Fruit fly (Drosophila melanogaster) whole organism, embryonic: ENCODE measurements around the gene CG43218.
A peak's percentile ranks its signal among the peaks of the same experiment; 100 is the strongest.

Experiments used
- B-H2 ChIP-seq: fragments of 200-800 bp; sonication (Bioruptor generic); optimal IDR thresholded peaks from 2 replicates; lab custom pipeline; 2018; ENCODE audit warnings: missing biosample characterization, mild to moderate bottlenecking, missing genetic modification characterization
- CG10147 ChIP-seq: fragments of 200-800 bp; sonication (Bioruptor generic); optimal IDR thresholded peaks from 2 replicates; lab custom pipeline; 2019; ENCODE audit warnings: missing biosample characterization, mild to moderate bottlenecking, missing genetic modification characterization, moderate library complexity
- CG1024 ChIP-seq: fragments of 200-800 bp; sonication (Bioruptor generic); IDR thresholded peaks from 2 replicates; pipeline ENCODE4 v1.3.6; 2022; ENCODE audit warnings: missing biosample characterization, missing genetic modification characterization
- CG10431 ChIP-seq: fragments of 200-800 bp; sonication (Bioruptor generic); optimal IDR thresholded peaks from 3 replicates; lab custom pipeline; 2018; ENCODE audit warnings: missing biosample characterization, mild to moderate bottlenecking, missing genetic modification characterization
- CG10462 ChIP-seq: fragments of 200-800 bp; sonication (Bioruptor generic); optimal IDR thresholded peaks from 2 replicates; lab custom pipeline; 2016; ENCODE audit warnings: missing biosample characterization, missing genetic modification characterization
- CG12219 ChIP-seq: fragments of 200-800 bp; sonication (Bioruptor generic); optimal IDR thresholded peaks from 3 replicates; lab custom pipeline; 2018; ENCODE audit warnings: missing biosample characterization, mild to moderate bottlenecking, missing genetic modification characterization
- CG14710 ChIP-seq: fragments of 200-800 bp; sonication (Bioruptor generic); optimal IDR thresholded peaks from 3 replicates; lab custom pipeline; 2019; ENCODE audit warnings: missing biosample characterization, mild to moderate bottlenecking, missing genetic modification characterization, moderate library complexity
- CG15011 ChIP-seq: fragments of 200-800 bp; sonication (Bioruptor generic); optimal IDR thresholded peaks from 3 replicates; lab custom pipeline; 2018; ENCODE audit warnings: missing biosample characterization, mild to moderate bottlenecking, missing genetic modification characterization
- CG16779 ChIP-seq: fragments of 200-800 bp; sonication (Bioruptor generic); IDR thresholded peaks from 2 replicates; pipeline ENCODE4 v1.3.6; 2022; ENCODE audit warnings: missing biosample characterization, missing genetic modification characterization
- CG17186 ChIP-seq: fragments of 200-800 bp; sonication (Bioruptor generic); optimal IDR thresholded peaks from 3 replicates; lab custom pipeline; 2017; ENCODE audit warnings: missing biosample characterization, missing genetic modification reagents, missing genetic modification characterization
- CG18476 ChIP-seq: fragments of 200-800 bp; sonication (Bioruptor generic); optimal IDR thresholded peaks from 2 replicates; lab custom pipeline; 2016; ENCODE audit warnings: missing biosample characterization, mild to moderate bottlenecking, missing genetic modification characterization
- CG2199 ChIP-seq: fragments of 200-800 bp; sonication (Bioruptor generic); IDR thresholded peaks from 3 replicates; pipeline ENCODE4 v1.3.6; 2022; ENCODE audit warnings: missing biosample characterization, missing genetic modification characterization
- CG30403 ChIP-seq: fragments of 200-800 bp; sonication (Bioruptor generic); optimal IDR thresholded peaks from 3 replicates; lab custom pipeline; 2016; ENCODE audit warnings: missing biosample characterization, missing genetic modification characterization
- CG31441 ChIP-seq: fragments of 200-800 bp; sonication (Bioruptor generic); IDR thresholded peaks from 2 replicates; pipeline ENCODE4 v1.3.6; 2022; ENCODE audit warnings: missing biosample characterization, missing genetic modification characterization
- CG34422 ChIP-seq: fragments of 200-800 bp; sonication (Bioruptor generic); IDR thresholded peaks from 3 replicates; pipeline ENCODE4 v1.3.6; 2022; ENCODE audit warnings: missing biosample characterization, missing genetic modification characterization
- CG4820 ChIP-seq: fragments of 200-800 bp; sonication (Bioruptor generic); optimal IDR thresholded peaks from 3 replicates; lab custom pipeline; 2016; ENCODE audit warnings: missing biosample characterization, missing genetic modification characterization
- CG5953 ChIP-seq: fragments of 200-800 bp; sonication (Bioruptor generic); IDR thresholded peaks from 2 replicates; pipeline ENCODE4 v1.3.6; 2022; ENCODE audit warnings: missing biosample characterization, missing genetic modification characterization
- CG8359 ChIP-seq: fragments of 200-800 bp; sonication (Bioruptor generic); optimal IDR thresholded peaks from 2 replicates; lab custom pipeline; 2017; ENCODE audit warnings: missing biosample characterization, mild to moderate bottlenecking, missing genetic modification characterization, borderline replicate concordance
- CG8944 ChIP-seq: fragments of 200-800 bp; sonication (Bioruptor generic); optimal IDR thresholded peaks from 3 replicates; lab custom pipeline; 2016; ENCODE audit warnings: missing biosample characterization, missing genetic modification characterization
- CG9437 ChIP-seq: fragments of 200-800 bp; sonication (Bioruptor generic); optimal IDR thresholded peaks from 2 replicates; lab custom pipeline; 2018; ENCODE audit warnings: missing biosample characterization, mild to moderate bottlenecking, missing genetic modification characterization
- CG9727 ChIP-seq: fragments of 200-800 bp; sonication (Bioruptor generic); optimal IDR thresholded peaks from 3 replicates; lab custom pipeline; 2017; ENCODE audit warnings: missing biosample characterization, mild to moderate bottlenecking, missing genetic modification characterization
- Dfd ChIP-seq, 2 experiments: fragments of >200 bp; optimal IDR thresholded peaks; 2 replicates each; lab custom pipeline; 2017; ENCODE audit warnings: missing biosample characterization in 2 of 2, missing genetic modification characterization in 2 of 2
- H2.0 ChIP-seq: fragments of 200-800 bp; sonication (Bioruptor generic); IDR thresholded peaks from 2 replicates; pipeline ENCODE4 v1.3.6; 2022; ENCODE audit warnings: missing biosample characterization, missing genetic modification characterization
- MBD-R2 ChIP-seq: fragments of 200-800 bp; sonication (Bioruptor generic); IDR thresholded peaks from 2 replicates; pipeline ENCODE4 v1.3.6; 2022; ENCODE audit warnings: missing biosample characterization, missing genetic modification characterization
- Med ChIP-seq: fragments of 200-800 bp; sonication (Bioruptor generic); peaks from one replicate; lab custom pipeline; 2016; ENCODE audit warnings: missing biosample characterization, missing genetic modification characterization, mild to moderate bottlenecking, inconsistent platforms, moderate library complexity
- NfI ChIP-seq: fragments of 200-800 bp; sonication (Bioruptor generic); optimal IDR thresholded peaks from 3 replicates; lab custom pipeline; 2018; ENCODE audit warnings: missing biosample characterization, mild to moderate bottlenecking, missing genetic modification characterization, moderate library complexity
- PHDP ChIP-seq: fragments of 200-800 bp; sonication (Bioruptor generic); optimal IDR thresholded peaks from 3 replicates; lab custom pipeline; 2018; ENCODE audit warnings: missing biosample characterization, mild to moderate bottlenecking, missing genetic modification characterization, moderate library complexity
- Ptx1 ChIP-seq: fragments of 200-800 bp; sonication (Bioruptor generic); IDR thresholded peaks from 2 replicates; pipeline ENCODE4 v1.3.6; 2022; ENCODE audit warnings: missing biosample characterization, missing genetic modification characterization
- TFAM ChIP-seq: fragments of 200-800 bp; sonication (Bioruptor generic); optimal IDR thresholded peaks from 2 replicates; lab custom pipeline; 2017; ENCODE audit warnings: missing biosample characterization, missing genetic modification characterization, inconsistent platforms
- Trl ChIP-seq, 3 experiments: fragments of >200 bp in 2 of 3; fragments of 200-800 bp in 1 of 3; sonication (Bioruptor generic) in 1 of 3; optimal IDR thresholded peaks; 2 replicates in 1 of 3; 3 replicates in 2 of 3; lab custom pipeline; 2016 to 2017; ENCODE audit warnings: missing biosample characterization in 1 of 3, missing genetic modification characterization in 1 of 3
- ac ChIP-seq: fragments of 200-800 bp; sonication (Bioruptor generic); optimal IDR thresholded peaks from 3 replicates; lab custom pipeline; 2017; ENCODE audit warnings: missing biosample characterization, mild to moderate bottlenecking, missing genetic modification characterization
- cato ChIP-seq: fragments of 200-800 bp; sonication (Bioruptor generic); optimal IDR thresholded peaks from 2 replicates; lab custom pipeline; 2016; ENCODE audit warnings: missing biosample characterization, missing genetic modification characterization, borderline replicate concordance
- crol ChIP-seq: fragments of 200-800 bp; sonication (Bioruptor generic); IDR thresholded peaks from 2 replicates; pipeline ENCODE4 v1.3.6; 2022; ENCODE audit warnings: missing biosample characterization, missing genetic modification characterization
- dan ChIP-seq: fragments of 200-800 bp; sonication (Bioruptor generic); IDR thresholded peaks from 2 replicates; pipeline ENCODE4 v1.3.6; 2022; ENCODE audit warnings: missing biosample characterization, missing genetic modification characterization
- exex ChIP-seq: fragments of 200-800 bp; sonication (Bioruptor generic); optimal IDR thresholded peaks from 4 replicates; lab custom pipeline; 2018; ENCODE audit warnings: missing biosample characterization, mild to moderate bottlenecking, missing genetic modification characterization, moderate library complexity
- fd102C ChIP-seq: fragments of 200-800 bp; sonication (Bioruptor generic); optimal IDR thresholded peaks from 2 replicates; lab custom pipeline; 2018; ENCODE audit warnings: missing biosample characterization, mild to moderate bottlenecking, missing genetic modification characterization, moderate library complexity
- fru ChIP-seq: fragments of >200 bp; optimal IDR thresholded peaks from 2 replicates; lab custom pipeline; 2017
- gcm ChIP-seq: fragments of 200-800 bp; sonication (Bioruptor generic); optimal IDR thresholded peaks from 2 replicates; lab custom pipeline; 2019; ENCODE audit warnings: missing biosample characterization, mild to moderate bottlenecking, missing genetic modification characterization, moderate library complexity
- gro ChIP-seq: fragments of 200-800 bp; sonication (Bioruptor generic); optimal IDR thresholded peaks from 2 replicates; lab custom pipeline; 2016; ENCODE audit warnings: missing biosample characterization, missing genetic modification characterization
- hkb ChIP-seq, 2 experiments: fragments of 200-800 bp in 1 of 2; fragments of >200 bp in 1 of 2; sonication (Bioruptor generic) in 1 of 2; IDR thresholded peaks in 1 of 2; optimal IDR thresholded peaks in 1 of 2; 2 replicates each; pipeline versions ENCODE4 v1.3.6 to Lab custom; 2017 to 2022; ENCODE audit warnings: missing biosample characterization in 1 of 2, missing genetic modification characterization in 1 of 2
- mam ChIP-seq: fragments of 200-800 bp; sonication (Bioruptor generic); optimal IDR thresholded peaks from 3 replicates; lab custom pipeline; 2016; ENCODE audit warnings: missing biosample characterization, missing genetic modification characterization
- mirr ChIP-seq: fragments of 200-800 bp; sonication (Bioruptor generic); optimal IDR thresholded peaks from 3 replicates; lab custom pipeline; 2018; ENCODE audit warnings: missing biosample characterization, mild to moderate bottlenecking, missing genetic modification characterization
- org-1 ChIP-seq: fragments of 200-800 bp; sonication (Bioruptor generic); optimal IDR thresholded peaks from 2 replicates; lab custom pipeline; 2017; ENCODE audit warnings: missing biosample characterization, missing genetic modification characterization
- sisA ChIP-seq: fragments of 200-800 bp; sonication (Bioruptor generic); IDR thresholded peaks from 2 replicates; pipeline ENCODE4 v1.3.6; 2022; ENCODE audit warnings: missing biosample characterization, missing genetic modification characterization
- tap ChIP-seq: fragments of 200-800 bp; optimal IDR thresholded peaks from 3 replicates; lab custom pipeline; 2019; ENCODE audit warnings: missing biosample characterization, mild to moderate bottlenecking, missing genetic modification characterization, moderate library complexity
- tgo ChIP-seq: fragments of 200-800 bp; sonication (Bioruptor generic); IDR thresholded peaks from 3 replicates; pipeline ENCODE4 v1.3.6; 2022; ENCODE audit warnings: missing biosample characterization, missing genetic modification characterization
- unpg ChIP-seq: fragments of 200-800 bp; sonication (Bioruptor generic); optimal IDR thresholded peaks from 3 replicates; lab custom pipeline; 2018; ENCODE audit warnings: missing biosample characterization, mild to moderate bottlenecking, missing genetic modification characterization, moderate library complexity
- wek ChIP-seq: fragments of 200-800 bp; sonication (Bioruptor generic); optimal IDR thresholded peaks from 3 replicates; lab custom pipeline; 2018; ENCODE audit warnings: missing biosample characterization, mild to moderate bottlenecking, missing genetic modification characterization, moderate library complexity
- zen ChIP-seq: fragments of 200-800 bp; sonication (Bioruptor generic); optimal IDR thresholded peaks from 3 replicates; lab custom pipeline; 2018; ENCODE audit warnings: missing biosample characterization, mild to moderate bottlenecking, missing genetic modification characterization, moderate library complexity

CG43218 gene

dm6 chr3L:21285639-21286338 is 28.0 kb downstream of the CG43218 start, which contains the start of the genes CG12974 and pzg (continued):
- TF ChIP-seq CG18476 (GFP tag; lab: Kevin White, UChicago) = peak; percentile 59
- peak; percentile 21 for TF ChIP-seq org-1 (GFP tag; lab: Kevin White, UChicago)
- no peak for TF ChIP-seq CG8359 (GFP tag; lab: Kevin White, UChicago)
- TF ChIP-seq CG10462 (GFP tag; lab: Kevin White, UChicago) = no peak
- peak; percentile 96 for TF ChIP-seq zen (tag; lab: Kevin White, UChicago)
- no peak for TF ChIP-seq TFAM (GFP tag; lab: Kevin White, UChicago)
- TF ChIP-seq Dfd (GFP tag; optimal IDR thresholded peaks at IDR 0.05; lab: Kevin White, UChicago) = no peak
- TF ChIP-seq fru (lab: Kevin White, UChicago) = no peak
- peak; percentile 19 for TF ChIP-seq wek (GFP tag; lab: Kevin White, UChicago)
- peak; percentile 81 for TF ChIP-seq B-H2 (GFP tag; lab: Kevin White, UChicago)
- TF ChIP-seq Med = peak; percentile 96
- TF ChIP-seq tgo (GFP tag; lab: Robert Waterston, UW) = peak; percentile 86
- peak; percentile 94 for TF ChIP-seq CG9437 (GFP tag; lab: Kevin White, UChicago)
- peak; percentile 91 for TF ChIP-seq CG34422
- TF ChIP-seq CG2199 = 0 out of 3 replicates have a peak, but pooled peaks have one; percentile 38
- peak; percentile 66; the same call in 1 of the 2 replicates for TF ChIP-seq dan (GFP tag; lab: Robert Waterston, UW)
- TF ChIP-seq CG1024 = no peak
- no peak for TF ChIP-seq fd102C (GFP tag; lab: Kevin White, UChicago)
- TF ChIP-seq CG30403 (GFP tag; lab: Kevin White, UChicago) = peak; percentile 93
- peak; percentile 92 for TF ChIP-seq CG9727 (GFP tag; lab: Kevin White, UChicago)
- peak; percentile 88 for TF ChIP-seq PHDP (tag; lab: Kevin White, UChicago)
- peak; percentile 49 for TF ChIP-seq cato
- TF ChIP-seq CG12219 (GFP tag; lab: Kevin White, UChicago) = peak; percentile 19
- TF ChIP-seq CG31441 (GFP tag; lab: Robert Waterston, UW) = peak; percentile 71; the same call in 1 of the 2 replicates
- TF ChIP-seq CG14710 (tag; lab: Kevin White, UChicago) = peak; percentile 93
- no peak for TF ChIP-seq Trl (optimal IDR thresholded peaks at IDR 0.05; lab: Kevin White, UChicago)
- peak; percentile 78 for TF ChIP-seq Trl (GFP tag; optimal IDR thresholded peaks at IDR 0.05; lab: Kevin White, UChicago)
- TF ChIP-seq sisA (GFP tag; lab: Robert Waterston, UW) = peak; percentile 95
- TF ChIP-seq CG5953 (GFP tag; lab: Robert Waterston, UW) = peak; percentile 65; the same call in 1 of the 2 replicates
- peak; percentile 48 for TF ChIP-seq CG8944 (GFP tag; lab: Kevin White, UChicago)
- TF ChIP-seq ac (GFP tag; lab: Kevin White, UChicago) = no peak
- TF ChIP-seq gro (GFP tag; lab: Kevin White, UChicago) = peak; percentile 7
- no peak for TF ChIP-seq mirr (GFP tag; lab: Kevin White, UChicago)
- TF ChIP-seq CG10431 (GFP tag; lab: Kevin White, UChicago) = peak; percentile 63
- peak; percentile 81 for TF ChIP-seq CG10147 (GFP tag; lab: Kevin White, UChicago)
- TF ChIP-seq gcm = no peak
- peak; percentile 65 for TF ChIP-seq mam (GFP tag; lab: Kevin White, UChicago)
- peak; percentile 72; the same call in 1 of the 2 replicates for TF ChIP-seq MBD-R2
- TF ChIP-seq H2.0 = peak; percentile 73; the same call in 1 of the 2 replicates
- peak; percentile 80 for TF ChIP-seq NfI
- TF ChIP-seq exex (tag; lab: Kevin White, UChicago) = no peak
- TF ChIP-seq hkb (optimal IDR thresholded peaks at IDR 0.05; lab: Kevin White, UChicago) = peak; percentile 92
- no peak for TF ChIP-seq hkb (GFP tag; IDR thresholded peaks at IDR 0.05; lab: Robert Waterston, UW)
- peak; percentile 88 for TF ChIP-seq Ptx1 (GFP tag; lab: Robert Waterston, UW)
- no peak for TF ChIP-seq crol (GFP tag; lab: Robert Waterston, UW)
- TF ChIP-seq unpg (GFP tag; lab: Kevin White, UChicago) = peak; percentile 74
- TF ChIP-seq CG15011 (GFP tag; lab: Kevin White, UChicago) = peak; percentile 63
- TF ChIP-seq CG16779 (GFP tag; lab: Robert Waterston, UW) = no peak
- no peak for TF ChIP-seq tap (tag; lab: Kevin White, UChicago)
- TF ChIP-seq CG17186 = peak; percentile 61
- peak; percentile 77 for TF ChIP-seq CG4820 (GFP tag; lab: Kevin White, UChicago)
